Worm (Caenorhabditis elegans) whole organism, L2 larva: ENCODE measurements around the gene T27E7.9.
"Not testable (repeated sequence)": the region's sequence is repeated elsewhere in the genome, so short reads cannot be mapped to it uniquely, and the experiment has no call there.

Experiments
- Y55F3AM.14 ChIP-seq: fragments of 200-800 bp; sonication (Bioruptor generic); optimal IDR thresholded peaks from 2 replicates; lab custom pipeline; 2018; ENCODE audit warnings: mild to moderate bottlenecking, missing genetic modification characterization, missing compliant biosample characterization
- aly-2 ChIP-seq: fragments of 150-350 bp; optimal IDR thresholded peaks from 2 replicates; lab custom pipeline; 2014; ENCODE audit warnings: missing biosample characterization, missing genetic modification characterization
- ceh-82 ChIP-seq: fragments of 150-350 bp; optimal IDR thresholded peaks from 2 replicates; lab custom pipeline; 2014; ENCODE audit warnings: missing biosample characterization, missing genetic modification characterization
- fos-1 ChIP-seq: fragments of 150-350 bp; optimal IDR thresholded peaks from 2 replicates; lab custom pipeline; 2014; ENCODE audit warnings: missing biosample characterization, missing genetic modification characterization
- lin-39 ChIP-seq: fragments of 150-350 bp; optimal IDR thresholded peaks from 2 replicates; lab custom pipeline; 2014; ENCODE audit warnings: missing biosample characterization, missing genetic modification reagents, missing genetic modification characterization
- mdl-1 ChIP-seq, 2 experiments: fragments of 150-350 bp in 1 of 2; sonication (generic microtip) in 1 of 2; optimal IDR thresholded peaks; 2 replicates each; lab custom pipeline; 2017; ENCODE audit warnings: missing biosample characterization in 2 of 2, missing genetic modification characterization in 2 of 2
- nhr-237 ChIP-seq: fragments of 150-350 bp; optimal IDR thresholded peaks from 2 replicates; lab custom pipeline; 2014; ENCODE audit warnings: missing biosample characterization, missing genetic modification characterization
- unc-39 ChIP-seq: fragments of 150-350 bp; optimal IDR thresholded peaks from 2 replicates; lab custom pipeline; 2014; ENCODE audit warnings: missing biosample characterization, missing genetic modification characterization
- unc-62 ChIP-seq: fragments of 150-350 bp; optimal IDR thresholded peaks from 2 replicates; lab custom pipeline; 2014; ENCODE audit warnings: missing biosample characterization, missing genetic modification reagents, missing genetic modification characterization

ce11 chrIV:14551870-14552269 is 2.7 kb upstream of the T27E7.9 start, which contains the start of gene pals-30:
- TF ChIP-seq aly-2 (tag; lab: Kevin White, UChicago); nhr-237 (tag; lab: Kevin White, UChicago); lin-39; Y55F3AM.14 (GFP tag; lab: Kevin White, UChicago); unc-62; ceh-82 (tag; lab: Kevin White, UChicago); fos-1 (tag; lab: Kevin White, UChicago); unc-39 (tag; lab: Kevin White, UChicago); mdl-1 (tag; optimal IDR thresholded peaks at IDR 0.05; lab: Kevin White, UChicago): not testable (repeated sequence)
